Worm (Caenorhabditis elegans) whole organism, L1 larva: Measurements from ENCODE around the gene srb-3.

Source experiments
- aly-2 ChIP-seq: fragments of 150-350 bp; optimal IDR thresholded peaks from 2 replicates; lab custom pipeline; 2014; ENCODE audit warnings: missing biosample characterization, missing genetic modification characterization
- lsy-2 ChIP-seq, 2 experiments: fragments of 150-350 bp; optimal IDR thresholded peaks; 2 replicates each; lab custom pipeline; 2014; ENCODE audit warnings: missing biosample characterization in 2 of 2, missing genetic modification characterization in 2 of 2
- nhr-77 ChIP-seq: fragments of 150-350 bp; optimal IDR thresholded peaks from 2 replicates; lab custom pipeline; 2014; ENCODE audit warnings: missing biosample characterization, missing genetic modification characterization
- ztf-11 ChIP-seq, 2 experiments: sonication (generic microtip); optimal IDR thresholded peaks; 2 replicates each; lab custom pipeline; 2016 to 2017; ENCODE audit warnings: missing genetic modification characterization in 2 of 2, missing biosample characterization in 1 of 2, missing compliant biosample characterization in 1 of 2

ce11 chrII:5180272-5180671 is 13.6 kb upstream of the srb-3 start:
- TF ChIP-seq aly-2 (tag; lab: Kevin White, UChicago) = no peak
- no peak for TF ChIP-seq ztf-11 (tag; optimal IDR thresholded peaks at IDR 0.05; lab: Kevin White, UChicago)
- no peak for TF ChIP-seq lsy-2 (tag; optimal IDR thresholded peaks at IDR 0.05; lab: Kevin White, UChicago)
- no peak for TF ChIP-seq nhr-77 (tag; lab: Kevin White, UChicago)
